Fruit fly (Drosophila melanogaster): ENCODE results near the gene Drice.

The Drice gene

dm6 chr3R:29802753-29803313, 3.4 kb downstream of the Drice start, which contains the start of the genes Etfb and CG7789 (continued):
- TF ChIP-seq CG8119 (GFP tag; IDR thresholded peaks at IDR 0.05): peak; percentile 91
- peak; percentile 89 for TF ChIP-seq Gug (GFP tag; IDR thresholded peaks at IDR 0.05)
- TF ChIP-seq dac (GFP tag; optimal IDR thresholded peaks at IDR 0.05): peak; percentile 96
- TF ChIP-seq Ets96B (tag; optimal IDR thresholded peaks at IDR 0.05): peak; percentile 73
- peak; percentile 94 for TF ChIP-seq CG6276 (GFP tag; optimal IDR thresholded peaks at IDR 0.05)
- TF ChIP-seq CG10631 (GFP tag; optimal IDR thresholded peaks at IDR 0.05): no peak
- peak; percentile 83 for TF ChIP-seq Blimp-1 (GFP tag; optimal IDR thresholded peaks at IDR 0.05)
- TF ChIP-seq net (GFP tag; optimal IDR thresholded peaks at IDR 0.05): peak; percentile 97
- TF ChIP-seq CG3919 (GFP tag; optimal IDR thresholded peaks at IDR 0.05): peak; percentile 93
- TF ChIP-seq CG32006 (GFP tag; optimal IDR thresholded peaks at IDR 0.05): peak; percentile 94

- TF ChIP-seq fd85E (GFP tag; optimal IDR thresholded peaks at IDR 0.05) (no peak), eg (GFP tag; IDR thresholded peaks at IDR 0.05) (0 out of 3 replicates have a peak, but pooled peaks have one; percentile 14), Ets21C (GFP tag; optimal IDR thresholded peaks at IDR 0.05) (no peak), CG31627 (GFP tag; optimal IDR thresholded peaks at IDR 0.05) (peak; percentile 15), cyc (GFP tag; optimal IDR thresholded peaks at IDR 0.05) (no peak), vri (GFP tag; optimal IDR thresholded peaks at IDR 0.05) (no peak), Met (GFP tag; optimal IDR thresholded peaks at IDR 0.05) (no peak), CG16779 (tag; optimal IDR thresholded peaks at IDR 0.05) (no peak)
Measured at dm6 chr3R:29806682-29807393, 7.4 kb downstream of the Drice start, which contains the start of the genes ca and ncd. Gene ca, plus strand, starts transcription at chr3R:29806811. Gene ncd, minus strand, starts transcription at chr3R:29807127.

DNA sequence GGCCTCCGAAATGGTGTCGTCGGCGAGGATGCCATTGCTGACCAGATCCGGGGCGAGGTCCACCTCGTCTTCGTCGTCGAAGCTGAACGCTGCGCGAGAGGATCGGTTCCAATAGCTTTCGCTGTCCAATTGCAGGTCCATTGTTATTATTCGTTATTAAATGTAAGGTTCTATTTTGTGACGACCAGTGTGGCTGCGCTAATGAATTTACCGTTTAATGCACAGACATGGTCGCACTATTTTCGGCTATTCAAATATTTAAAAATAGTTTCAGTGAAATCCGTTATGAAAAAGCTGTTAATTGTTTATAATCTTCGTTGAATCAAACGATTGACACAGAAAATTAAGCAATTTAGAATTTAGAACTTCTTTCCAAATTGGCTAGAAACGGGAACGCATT, 16.8 kb downstream of the Drice start, which contains the start of gene Vps16B:
TSS of gene Vps16B (minus strand) at position 186 of the 400 bp plus-strand sequence.
- no peak for TF ChIP-seq CG1621 (tag; optimal IDR thresholded peaks at IDR 0.05)
- no peak for TF ChIP-seq CG11294 (GFP tag; IDR thresholded peaks at IDR 0.05)
- no peak for TF ChIP-seq pdm3 (GFP tag; optimal IDR thresholded peaks at IDR 0.05)
- TF ChIP-seq fkh (GFP tag; optimal IDR thresholded peaks at IDR 0.05): no peak
- TF ChIP-seq CG6276 (GFP tag; optimal IDR thresholded peaks at IDR 0.05): no peak
- TF ChIP-seq CG3919 (GFP tag; optimal IDR thresholded peaks at IDR 0.05): no peak
- TF ChIP-seq CG6792 (GFP tag; optimal IDR thresholded peaks at IDR 0.05): no peak
- no peak for TF ChIP-seq CG32006 (GFP tag; optimal IDR thresholded peaks at IDR 0.05)
- no peak for TF ChIP-seq CG7368 (GFP tag; optimal IDR thresholded peaks at IDR 0.05)
- TF ChIP-seq Ets96B (tag; optimal IDR thresholded peaks at IDR 0.05): no peak
- no peak for TF ChIP-seq Hr38 (GFP tag; optimal IDR thresholded peaks at IDR 0.05)
- TF ChIP-seq Met (GFP tag; optimal IDR thresholded peaks at IDR 0.05): no peak
- TF ChIP-seq Eip93F (GFP tag; optimal IDR thresholded peaks at IDR 0.05): no peak
- TF ChIP-seq Eip75B (GFP tag; optimal IDR thresholded peaks at IDR 0.05): no peak
- no peak for TF ChIP-seq esn (GFP tag; optimal IDR thresholded peaks at IDR 0.05)
- no peak for TF ChIP-seq Blimp-1 (GFP tag; optimal IDR thresholded peaks at IDR 0.05)
- no peak for TF ChIP-seq CG11902 (GFP tag; optimal IDR thresholded peaks at IDR 0.05)

DNA sequence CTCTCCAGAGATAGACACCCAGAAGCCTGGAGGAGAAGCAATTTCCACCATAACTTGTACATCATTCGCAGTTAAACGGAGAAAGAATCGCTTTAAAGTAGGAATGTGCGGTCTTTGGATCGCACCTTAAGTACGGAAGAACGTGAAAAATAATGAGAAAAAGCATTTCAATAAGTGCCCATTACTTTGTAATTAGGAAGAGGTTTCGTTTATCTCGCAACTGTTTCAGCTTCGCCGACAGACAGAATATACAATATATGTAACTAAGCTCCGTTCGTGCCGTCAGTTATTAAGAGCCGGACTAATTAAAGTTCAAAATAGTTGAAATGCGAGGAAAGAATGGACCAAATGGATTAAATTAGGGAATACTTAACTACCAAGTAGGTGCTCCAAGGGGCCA, 18.2 kb downstream of the Drice start, which contains the start of gene CG7829:
TSS of gene CG7829 (minus strand) at position 101 of the 400 bp plus-strand sequence.
- TF ChIP-seq CG9139 (GFP tag; optimal IDR thresholded peaks at IDR 0.05) (no peak), CG3032 (tag; optimal IDR thresholded peaks at IDR 0.05) (no peak), eg (GFP tag; IDR thresholded peaks at IDR 0.05) (no peak), Eip93F (GFP tag; optimal IDR thresholded peaks at IDR 0.05) (no peak), CG8319 (GFP tag; optimal IDR thresholded peaks at IDR 0.05) (no peak), Eip78C (GFP tag) (no peak), CG11762 (GFP tag; optimal IDR thresholded peaks at IDR 0.05; ENCODE audit: insufficient read depth) (no peak), CG10631 (GFP tag; optimal IDR thresholded peaks at IDR 0.05) (no peak), CG11294 (GFP tag; IDR thresholded peaks at IDR 0.05) (no peak), vri (GFP tag; optimal IDR thresholded peaks at IDR 0.05) (no peak), fd85E (GFP tag; optimal IDR thresholded peaks at IDR 0.05) (no peak), Eip75B (GFP tag; optimal IDR thresholded peaks at IDR 0.05) (no peak), Hr39 (GFP tag; optimal IDR thresholded peaks at IDR 0.05) (no peak), cyc (GFP tag; optimal IDR thresholded peaks at IDR 0.05) (no peak), CG6792 (GFP tag; optimal IDR thresholded peaks at IDR 0.05) (no peak), pdm3 (GFP tag; optimal IDR thresholded peaks at IDR 0.05) (no peak), svp (GFP tag) (no peak), CG6163 (GFP tag; IDR thresholded peaks at IDR 0.05) (no peak)
